Worm (Caenorhabditis elegans): ENCODE measurements around the gene srw-77.
"Not testable (repeated sequence)": the region's sequence is repeated elsewhere in the genome, so short reads cannot be mapped to it uniquely, and the experiment has no call there.

ce11 chrV:16654242-16654641 is 10.8 kb upstream of the srw-77 start, which contains the start of gene W06G6.15:
- not testable (repeated sequence) for TF ChIP-seq ztf-11, lin-39, fos-1, ztf-4 (tag; optimal IDR thresholded peaks at IDR 0.05)

Data from whole organism, L2 larva.